Worm (Caenorhabditis elegans) whole organism, young adult: ENCODE measurements around the gene T20D3.6.

Source experiments
- B0019.2 ChIP-seq: fragments of 200-800 bp; sonication (Bioruptor generic); conservative IDR thresholded peaks from 2 replicates; pipeline ENCODE4 v1.3.6; 2022; ENCODE audit warnings: missing genetic modification reagents, missing genetic modification characterization, missing compliant biosample characterization
- B0035.1 ChIP-seq: sonication (generic microtip); optimal IDR thresholded peaks from 2 replicates; lab custom pipeline; 2016; ENCODE audit warnings: missing genetic modification characterization, mild to moderate bottlenecking, missing compliant biosample characterization, missing genotype, missing genetic modification reagents
- F33H1.4 ChIP-seq: fragments of 200-800 bp; sonication (Bioruptor generic); IDR thresholded peaks from 2 replicates; pipeline ENCODE4 v1.3.6; 2022; ENCODE audit warnings: missing genetic modification reagents, missing genetic modification characterization, missing compliant biosample characterization
- F55B11.4 ChIP-seq: sonication (generic microtip); optimal IDR thresholded peaks from 2 replicates; lab custom pipeline; 2016; ENCODE audit warnings: missing compliant biosample characterization, missing genetic modification characterization, borderline replicate concordance; ENCODE audit not compliant: insufficient read depth
- K11D2.4 ChIP-seq: fragments of 200-800 bp; sonication (Bioruptor generic); IDR thresholded peaks from 2 replicates; pipeline ENCODE4 v1.3.6; 2022; ENCODE audit warnings: missing genetic modification reagents, missing genetic modification characterization, missing compliant biosample characterization
- Y53F4B.3 ChIP-seq: fragments of 200-800 bp; sonication (Bioruptor generic); IDR thresholded peaks from 2 replicates; pipeline ENCODE4 v1.3.6; 2022; ENCODE audit warnings: missing genetic modification reagents, missing genetic modification characterization, missing compliant biosample characterization
- aptf-3 ChIP-seq: fragments of 200-800 bp; sonication (Bioruptor generic); IDR thresholded peaks from 2 replicates; pipeline ENCODE4 v1.3.6; 2022; ENCODE audit warnings: missing genetic modification characterization, missing compliant biosample characterization
- athp-1 ChIP-seq: sonication (generic microtip); optimal IDR thresholded peaks from 2 replicates; lab custom pipeline; 2017; ENCODE audit warnings: mild to moderate bottlenecking, missing genetic modification characterization, missing compliant biosample characterization
- attf-5 ChIP-seq: fragments of 200-800 bp; sonication (Bioruptor generic); optimal IDR thresholded peaks from 2 replicates; lab custom pipeline; 2018; ENCODE audit warnings: mild to moderate bottlenecking, missing genetic modification characterization, missing compliant biosample characterization
- attf-6 ChIP-seq: fragments of 200-800 bp; sonication (Bioruptor generic); IDR thresholded peaks from 2 replicates; pipeline ENCODE4 v1.3.6; 2022; ENCODE audit warnings: missing genetic modification reagents, missing genetic modification characterization, missing compliant biosample characterization
- cebp-1 ChIP-seq, 2 experiments: fragments of 200-800 bp in 1 of 2; sonication (Bioruptor generic) in 1 of 2; sonication (generic microtip) in 1 of 2; IDR thresholded peaks in 1 of 2; optimal IDR thresholded peaks in 1 of 2; 2 replicates each; pipeline versions ENCODE4 v1.3.6 to Lab custom; 2017 to 2022; ENCODE audit warnings: missing compliant biosample characterization in 2 of 2, missing genetic modification characterization in 2 of 2, mild to moderate bottlenecking in 1 of 2, missing genetic modification reagents in 1 of 2, moderate library complexity in 1 of 2
- cebp-2 ChIP-seq: fragments of 200-800 bp; sonication (Bioruptor generic); IDR thresholded peaks from 2 replicates; pipeline ENCODE4 v1.3.6; 2022; ENCODE audit warnings: missing genetic modification characterization, missing compliant biosample characterization
- ceh-27 ChIP-seq: fragments of 200-800 bp; sonication (Bioruptor generic); optimal IDR thresholded peaks from 2 replicates; lab custom pipeline; 2018; ENCODE audit warnings: mild to moderate bottlenecking, missing genetic modification characterization, moderate library complexity, missing compliant biosample characterization
- ceh-91 ChIP-seq: fragments of 200-800 bp; sonication (Bioruptor generic); IDR thresholded peaks from 2 replicates; pipeline ENCODE4 v1.3.6; 2022; ENCODE audit warnings: missing genetic modification reagents, missing genetic modification characterization, missing compliant biosample characterization
- die-1 ChIP-seq: sonication (generic microtip); optimal IDR thresholded peaks from 2 replicates; lab custom pipeline; 2016; ENCODE audit warnings: missing genotype, mild to moderate bottlenecking, missing genetic modification characterization, missing compliant biosample characterization
- dox-1 ChIP-seq: fragments of 200-800 bp; sonication (Bioruptor generic); IDR thresholded peaks from 2 replicates; pipeline ENCODE4 v1.3.6; 2022; ENCODE audit warnings: missing genetic modification reagents, missing genetic modification characterization, missing compliant biosample characterization
- dpl-1 ChIP-seq: fragments of 150-350 bp; optimal IDR thresholded peaks from 2 replicates; lab custom pipeline; 2014; ENCODE audit warnings: missing biosample characterization, missing genetic modification reagents, missing genetic modification characterization
- efl-1 ChIP-seq: fragments of 150-350 bp; optimal IDR thresholded peaks from 2 replicates; lab custom pipeline; 2014; ENCODE audit warnings: missing biosample characterization, missing genetic modification reagents, missing genetic modification characterization
- ekl-4 ChIP-seq: fragments of 200-800 bp; sonication (Bioruptor generic); IDR thresholded peaks from 2 replicates; pipeline ENCODE4 v1.3.6; 2022; ENCODE audit warnings: missing genetic modification reagents, missing genetic modification characterization, missing compliant biosample characterization
- him-1 ChIP-seq: sonication (generic microtip); optimal IDR thresholded peaks from 2 replicates; lab custom pipeline; 2016; ENCODE audit warnings: missing genotype, missing genetic modification reagents, missing genetic modification characterization, missing compliant biosample characterization
- hlh-12 ChIP-seq: sonication (generic microtip); optimal IDR thresholded peaks from 2 replicates; lab custom pipeline; 2016; ENCODE audit warnings: missing genetic modification characterization, missing compliant biosample characterization
- hmg-20 ChIP-seq: fragments of 200-800 bp; sonication (Bioruptor generic); IDR thresholded peaks from 2 replicates; pipeline ENCODE4 v1.3.6; 2022; ENCODE audit warnings: missing genetic modification reagents, missing genetic modification characterization, missing compliant biosample characterization
- hrde-1 ChIP-seq: sonication (generic microtip); optimal IDR thresholded peaks from 2 replicates; lab custom pipeline; 2016; ENCODE audit warnings: missing genetic modification characterization, mild to moderate bottlenecking, missing compliant biosample characterization, moderate library complexity, missing genotype, missing genetic modification reagents, borderline replicate concordance
- madf-3 ChIP-seq: fragments of 200-800 bp; sonication (Bioruptor generic); IDR thresholded peaks from 2 replicates; pipeline ENCODE4 v1.3.6; 2022; ENCODE audit warnings: missing genetic modification reagents, missing genetic modification characterization, missing compliant biosample characterization
- madf-8 ChIP-seq: fragments of 200-800 bp; sonication (Bioruptor generic); conservative IDR thresholded peaks from 2 replicates; pipeline ENCODE4 v1.3.6; 2022; ENCODE audit warnings: missing genetic modification reagents, missing genetic modification characterization, missing compliant biosample characterization
- mcd-1 ChIP-seq: fragments of 200-800 bp; sonication (Bioruptor generic); IDR thresholded peaks from 2 replicates; pipeline ENCODE4 v1.3.6; 2022; ENCODE audit warnings: missing genetic modification reagents, missing genetic modification characterization, missing compliant biosample characterization
- mel-28 ChIP-seq: sonication (generic microtip); optimal IDR thresholded peaks from 2 replicates; lab custom pipeline; 2016; ENCODE audit warnings: borderline replicate concordance, mild to moderate bottlenecking, missing genetic modification characterization, missing compliant biosample characterization
- mes-4 ChIP-seq: sonication (generic microtip); optimal IDR thresholded peaks from 2 replicates; lab custom pipeline; 2016; ENCODE audit warnings: missing genotype, missing genetic modification characterization, missing compliant biosample characterization
- nfyb-1 ChIP-seq: fragments of 200-800 bp; sonication (Bioruptor generic); IDR thresholded peaks from 2 replicates; pipeline ENCODE4 v1.3.6; 2022; ENCODE audit warnings: missing genetic modification reagents, missing genetic modification characterization, missing compliant biosample characterization
- rcor-1 ChIP-seq: fragments of 200-800 bp; sonication (Bioruptor generic); IDR thresholded peaks from 2 replicates; pipeline ENCODE4 v1.3.6; 2022; ENCODE audit warnings: missing genetic modification reagents, missing genetic modification characterization, missing compliant biosample characterization
- repo-1 ChIP-seq: sonication (generic microtip); optimal IDR thresholded peaks from 2 replicates; lab custom pipeline; 2017; ENCODE audit warnings: mild to moderate bottlenecking, missing genetic modification characterization, missing compliant biosample characterization
- rpc-1 ChIP-seq, 2 experiments: fragments of 150-350 bp in 1 of 2; sonication (generic microtip) in 1 of 2; optimal IDR thresholded peaks; 2 replicates each; lab custom pipeline; 2014 to 2018; ENCODE audit warnings: missing biosample characterization in 1 of 2, missing genetic modification characterization in 1 of 2, missing genetic modification reagents in 1 of 2, missing genotype in 1 of 2
- snpc-4 ChIP-seq, 5 experiments: fragments of 150-350 bp in 1 of 5; sonication (generic microtip) in 4 of 5; optimal IDR thresholded peaks; 2 replicates each; lab custom pipeline; 2014 to 2018; ENCODE audit warnings: missing genetic modification characterization in 5 of 5, missing biosample characterization in 3 of 5, antibody characterized with exemption in 2 of 5, mild to moderate bottlenecking in 2 of 5, missing compliant biosample characterization in 2 of 5, missing genotype in 2 of 5, moderate library complexity in 2 of 5, missing genetic modification reagents in 1 of 5
- somi-1 ChIP-seq: fragments of 200-800 bp; sonication (Bioruptor generic); optimal IDR thresholded peaks from 2 replicates; lab custom pipeline; 2018; ENCODE audit warnings: mild to moderate bottlenecking, missing genetic modification characterization, missing compliant biosample characterization
- sptf-2 ChIP-seq: fragments of 200-800 bp; sonication (Bioruptor generic); optimal IDR thresholded peaks from 2 replicates; lab custom pipeline; 2018; ENCODE audit warnings: mild to moderate bottlenecking, missing genetic modification characterization, missing compliant biosample characterization
- tbp1 ChIP-seq: fragments of 200-800 bp; sonication (Bioruptor generic); optimal IDR thresholded peaks from 2 replicates; lab custom pipeline; 2018; ENCODE audit warnings: mild to moderate bottlenecking, missing genetic modification characterization, missing compliant biosample characterization
- tlf-1 ChIP-seq: fragments of 200-800 bp; sonication (Bioruptor generic); optimal IDR thresholded peaks from 2 replicates; lab custom pipeline; 2018; ENCODE audit warnings: mild to moderate bottlenecking, missing genetic modification characterization, missing compliant biosample characterization
- unc-62 ChIP-seq: fragments of 150-350 bp; optimal IDR thresholded peaks from 2 replicates; lab custom pipeline; 2014; ENCODE audit warnings: missing biosample characterization, missing genetic modification reagents, missing genetic modification characterization
- ztf-25 ChIP-seq: fragments of 200-800 bp; sonication (Bioruptor generic); IDR thresholded peaks from 2 replicates; pipeline ENCODE4 v1.3.6; 2022; ENCODE audit warnings: missing genetic modification reagents, missing genetic modification characterization, missing compliant biosample characterization

The T20D3.6 gene

DNA sequence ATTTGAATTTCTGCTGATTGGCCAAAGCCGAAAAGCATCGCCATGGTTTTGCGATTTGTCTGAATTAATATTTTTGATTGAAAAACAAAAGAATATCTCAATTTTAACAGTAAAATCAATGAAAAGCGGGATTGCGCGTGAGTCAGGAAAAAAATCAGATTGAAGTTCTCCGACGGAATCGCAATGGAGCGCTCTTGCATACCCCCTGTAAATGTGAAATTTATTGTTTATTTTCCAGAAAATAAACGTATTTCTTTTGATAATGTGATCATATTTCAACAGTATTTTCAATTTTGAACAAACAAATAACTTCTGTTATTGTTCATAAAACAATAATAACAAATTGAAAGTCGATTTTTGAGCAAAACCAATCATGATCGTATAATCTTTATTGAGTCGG, 2.5 kb upstream of the T20D3.6 start, which contains the start of gene vps-26:
Gene vps-26 (minus strand): TSS at position 200 of the 400 bp plus-strand sequence.
- TF ChIP-seq ekl-4 (GFP tag; lab: Robert Waterston, UW) (no peak), B0019.2 (GFP tag; lab: Robert Waterston, UW) (no peak), madf-3 (no peak), dpl-1 (GFP tag; lab: Kevin White, UChicago) (no peak), F55B11.4 (tag; lab: Kevin White, UChicago) (no peak), unc-62 (GFP tag; lab: Kevin White, UChicago) (no peak), rpc-1 (optimal IDR thresholded peaks at IDR 0.05; lab: Kevin White, UChicago) (no peak), rpc-1 (tag; optimal IDR thresholded peaks at IDR 0.05; lab: Kevin White, UChicago) (no peak), aptf-3 (GFP tag; lab: Robert Waterston, UW) (no peak), him-1 (tag; lab: Kevin White, UChicago) (peak; percentile 22), nfyb-1 (GFP tag; lab: Robert Waterston, UW) (no peak), Y53F4B.3 (GFP tag; lab: Robert Waterston, UW) (no peak), ceh-27 (GFP tag; lab: Kevin White, UChicago) (no peak), die-1 (tag; lab: Kevin White, UChicago) (no peak), somi-1 (no peak), snpc-4 (GFP tag; optimal IDR thresholded peaks at IDR 0.05; lab: Kevin White, UChicago) (no peak), snpc-4 (tag; optimal IDR thresholded peaks at IDR 0.05; lab: Kevin White, UChicago) (peak in 1 of 4 experiments; percentile 6), ztf-25 (GFP tag; lab: Robert Waterston, UW) (no peak), K11D2.4 (GFP tag; lab: Robert Waterston, UW) (no peak), cebp-2 (GFP tag; lab: Robert Waterston, UW) (no peak), dox-1 (no peak), madf-8 (GFP tag; lab: Robert Waterston, UW) (no peak), hrde-1 (tag; lab: Kevin White, UChicago) (no peak), athp-1 (tag; lab: Kevin White, UChicago) (no peak), repo-1 (tag; lab: Kevin White, UChicago) (no peak), tlf-1 (GFP tag; lab: Kevin White, UChicago) (no peak), efl-1 (GFP tag; lab: Kevin White, UChicago) (peak; percentile 22), cebp-1 (GFP tag; IDR thresholded peaks at IDR 0.05; lab: Robert Waterston, UW) (no peak), cebp-1 (tag; optimal IDR thresholded peaks at IDR 0.05; lab: Kevin White, UChicago) (peak; percentile 23), F33H1.4 (no peak), mel-28 (tag; lab: Kevin White, UChicago) (no peak), rcor-1 (GFP tag; lab: Robert Waterston, UW) (no peak), tbp1 (GFP tag; lab: Kevin White, UChicago) (no peak), attf-5 (GFP tag; lab: Kevin White, UChicago) (no peak), hmg-20 (GFP tag; lab: Robert Waterston, UW) (no peak), mes-4 (tag; lab: Kevin White, UChicago) (no peak), B0035.1 (no peak), attf-6 (no peak), mcd-1 (GFP tag; lab: Robert Waterston, UW) (peak; percentile 84), ceh-91 (GFP tag; lab: Robert Waterston, UW) (no peak), hlh-12 (tag; lab: Kevin White, UChicago) (no peak), sptf-2 (GFP tag; lab: Kevin White, UChicago) (no peak)
- TF ChIP-seq, all 124 proteins: peak for 5
